Worm (Caenorhabditis elegans) whole organism, dauer: ENCODE measurements around the gene fip-3.

ENCODE experiments used
- unc-62 ChIP-seq: sonication (generic microtip); optimal IDR thresholded peaks from 2 replicates; lab custom pipeline; 2017; ENCODE audit warnings: missing biosample characterization, missing genetic modification reagents, missing genetic modification characterization

The fip-3 gene

DNA sequence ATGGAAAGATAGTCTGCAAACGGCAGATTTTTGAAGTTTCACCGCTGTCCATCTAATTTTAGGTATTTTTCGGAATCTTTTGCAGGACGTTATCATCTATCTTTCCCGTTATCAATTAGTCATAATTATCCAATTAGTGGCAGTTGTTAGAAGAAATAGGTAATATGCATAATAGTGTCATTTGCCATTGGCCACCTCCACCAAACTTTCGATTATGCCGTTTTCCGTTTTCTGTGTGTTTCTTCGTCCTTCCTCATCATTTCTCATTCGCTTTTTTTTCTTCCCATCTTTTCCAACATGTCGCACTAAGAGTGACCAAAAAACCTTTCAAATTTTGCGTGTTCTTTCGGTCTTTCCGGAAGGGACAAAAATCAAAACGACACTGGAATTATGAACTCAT is 24.9 kb downstream of the fip-3 start:
- TF ChIP-seq unc-62, result no peak

ce11 chrIII:8560836-8561235 is 28.5 kb downstream of the fip-3 start, which contains the start of gene acdh-6:
Gene acdh-6, plus strand, starts transcription at chrIII:8561136.
- no peak for TF ChIP-seq unc-62

DNA sequence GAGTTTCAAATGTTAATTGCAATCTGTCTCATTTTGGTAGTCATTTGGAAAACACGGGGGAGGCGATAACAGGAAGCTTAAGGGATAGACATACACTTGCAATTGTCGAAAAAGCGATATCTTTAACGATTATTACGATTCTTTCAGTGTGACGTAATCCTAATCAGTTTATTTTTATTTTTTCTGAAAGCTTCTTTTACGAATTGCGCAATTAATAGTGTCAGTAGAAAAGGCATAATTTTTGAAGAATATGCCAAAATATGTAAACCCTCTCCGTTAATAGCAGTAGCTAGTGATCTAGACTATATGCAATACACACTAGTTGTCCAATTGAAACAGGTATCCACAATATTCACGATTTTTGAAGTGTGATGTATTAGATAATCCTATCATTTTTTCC is 28.9 kb downstream of the fip-3 start:
- TF ChIP-seq unc-62, result no peak

ce11 chrIII:8556836-8557385 is 32.4 kb downstream of the fip-3 start, which contains the start of gene C02D5.2:
Gene C02D5.2, plus strand, starts transcription at chrIII:8557335.
- no peak for TF ChIP-seq unc-62

ce11 chrIII:8555682-8556081 is 33.6 kb downstream of the fip-3 start:
- TF ChIP-seq unc-62, result no peak

ce11 chrIII:8554472-8554871 is 34.8 kb downstream of the fip-3 start, which contains the start of gene gsto-2:
Gene gsto-2, plus strand, starts transcription at chrIII:8554772.
- no peak for TF ChIP-seq unc-62

DNA sequence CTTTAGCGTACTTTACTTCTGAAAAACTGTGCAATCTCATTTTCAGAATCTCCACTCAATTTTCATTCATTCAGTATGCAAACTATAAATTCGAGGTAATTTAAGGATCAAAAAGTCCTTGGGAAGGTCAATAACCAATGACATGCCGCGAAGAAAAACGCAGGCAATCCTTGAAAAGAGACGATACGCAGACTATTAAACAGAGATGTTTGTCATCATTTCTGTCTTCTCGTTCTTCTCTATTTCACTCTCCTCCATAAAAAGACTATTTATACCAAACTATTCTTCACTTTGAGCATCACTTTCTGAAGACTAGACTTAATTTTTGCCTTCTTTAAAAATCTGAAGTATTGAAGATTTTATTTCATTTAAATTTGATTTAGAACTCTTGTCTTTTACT is 37.2 kb downstream of the fip-3 start, which contains the start of gene C02D5.4:
TSS of gene C02D5.4 (plus strand) at position 41 of the 400 bp plus-strand sequence.
- TF ChIP-seq unc-62, result no peak

ce11 chrIII:8551705-8552104 is 37.6 kb downstream of the fip-3 start:
- no peak for TF ChIP-seq unc-62

ce11 chrIII:8545515-8545914 is 43.8 kb downstream of the fip-3 start, which contains the start of gene ZC21.6:
Gene ZC21.6, minus strand, starts transcription at chrIII:8545615.
- TF ChIP-seq unc-62, result no peak
